Worm (Caenorhabditis elegans) whole organism, young adult: ENCODE results near the gene nhr-158.

ENCODE experiments used
- F10E7.11 ChIP-seq: sonication (generic microtip); optimal IDR thresholded peaks from 2 replicates; lab custom pipeline; 2017; ENCODE audit warnings: mild to moderate bottlenecking, missing genetic modification characterization, moderate library complexity, missing compliant biosample characterization
- F57C9.4 ChIP-seq: sonication (generic microtip); optimal IDR thresholded peaks from 2 replicates; lab custom pipeline; 2017; ENCODE audit warnings: mild to moderate bottlenecking, missing genetic modification characterization, missing compliant biosample characterization
- Y67H2A.10 ChIP-seq: fragments of 200-800 bp; sonication (Bioruptor generic); conservative IDR thresholded peaks from 2 replicates; pipeline ENCODE4 v1.3.6; 2022; ENCODE audit warnings: missing genetic modification reagents, missing genetic modification characterization, missing compliant biosample characterization
- akir-1 ChIP-seq: fragments of 200-800 bp; sonication (Bioruptor generic); optimal IDR thresholded peaks from 2 replicates; lab custom pipeline; 2018; ENCODE audit warnings: mild to moderate bottlenecking, missing genetic modification characterization, moderate library complexity, missing compliant biosample characterization
- athp-1 ChIP-seq: sonication (generic microtip); optimal IDR thresholded peaks from 2 replicates; lab custom pipeline; 2017; ENCODE audit warnings: mild to moderate bottlenecking, missing genetic modification characterization, missing compliant biosample characterization
- attf-5 ChIP-seq: fragments of 200-800 bp; sonication (Bioruptor generic); optimal IDR thresholded peaks from 2 replicates; lab custom pipeline; 2018; ENCODE audit warnings: mild to moderate bottlenecking, missing genetic modification characterization, missing compliant biosample characterization
- bed-2 ChIP-seq: fragments of 200-800 bp; sonication (Bioruptor generic); IDR thresholded peaks from 2 replicates; pipeline ENCODE4 v1.3.6; 2022; ENCODE audit warnings: missing genetic modification reagents, missing genetic modification characterization, missing compliant biosample characterization
- ceh-40 ChIP-seq: fragments of 200-800 bp; sonication (Bioruptor generic); IDR thresholded peaks from 2 replicates; pipeline ENCODE4 v1.3.6; 2022; ENCODE audit warnings: missing genetic modification characterization, missing compliant biosample characterization
- chd-7 ChIP-seq: sonication (generic microtip); optimal IDR thresholded peaks from 2 replicates; lab custom pipeline; 2016; ENCODE audit warnings: mild to moderate bottlenecking, missing genetic modification characterization, moderate library complexity, missing compliant biosample characterization
- dpl-1 ChIP-seq: fragments of 150-350 bp; optimal IDR thresholded peaks from 2 replicates; lab custom pipeline; 2014; ENCODE audit warnings: missing biosample characterization, missing genetic modification reagents, missing genetic modification characterization
- egrh-3 ChIP-seq: fragments of 200-800 bp; sonication (Bioruptor generic); IDR thresholded peaks from 2 replicates; pipeline ENCODE4 v1.3.6; 2022; ENCODE audit warnings: missing genetic modification reagents, missing genetic modification characterization, missing compliant biosample characterization
- hlh-26 ChIP-seq: fragments of 200-800 bp; sonication (Bioruptor generic); conservative IDR thresholded peaks from 2 replicates; pipeline ENCODE4 v1.3.6; 2022; ENCODE audit warnings: missing genetic modification reagents, missing genetic modification characterization, missing compliant biosample characterization
- let-526 ChIP-seq: fragments of 200-800 bp; sonication (Bioruptor generic); IDR thresholded peaks from 2 replicates; pipeline ENCODE4 v1.3.6; 2022; ENCODE audit warnings: missing genetic modification reagents, missing genetic modification characterization, missing compliant biosample characterization
- lin-54 ChIP-seq: fragments of 200-800 bp; sonication (Bioruptor generic); optimal IDR thresholded peaks from 2 replicates; lab custom pipeline; 2018; ENCODE audit warnings: mild to moderate bottlenecking, missing genetic modification characterization, missing compliant biosample characterization
- lir-1 ChIP-seq: fragments of 200-800 bp; sonication (Bioruptor generic); conservative IDR thresholded peaks from 2 replicates; pipeline ENCODE4 v1.3.6; 2022; ENCODE audit warnings: missing genetic modification reagents, missing genetic modification characterization, missing compliant biosample characterization
- madf-3 ChIP-seq: fragments of 200-800 bp; sonication (Bioruptor generic); IDR thresholded peaks from 2 replicates; pipeline ENCODE4 v1.3.6; 2022; ENCODE audit warnings: missing genetic modification reagents, missing genetic modification characterization, missing compliant biosample characterization
- mxl-1 ChIP-seq: sonication (generic microtip); optimal IDR thresholded peaks from 2 replicates; lab custom pipeline; 2016; ENCODE audit warnings: missing genetic modification characterization, missing compliant biosample characterization
- nfya-2 ChIP-seq: fragments of 200-800 bp; sonication (Bioruptor generic); IDR thresholded peaks from 2 replicates; pipeline ENCODE4 v1.3.6; 2022; ENCODE audit warnings: missing genetic modification reagents, missing genetic modification characterization, missing compliant biosample characterization
- nfyb-1 ChIP-seq: fragments of 200-800 bp; sonication (Bioruptor generic); IDR thresholded peaks from 2 replicates; pipeline ENCODE4 v1.3.6; 2022; ENCODE audit warnings: missing genetic modification reagents, missing genetic modification characterization, missing compliant biosample characterization
- nhr-120 ChIP-seq: fragments of 200-800 bp; sonication (Bioruptor generic); IDR thresholded peaks from 2 replicates; pipeline ENCODE4 v1.3.6; 2022; ENCODE audit warnings: missing genetic modification characterization, missing compliant biosample characterization
- nhr-27 ChIP-seq: fragments of 200-800 bp; sonication (Bioruptor generic); optimal IDR thresholded peaks from 2 replicates; lab custom pipeline; 2018; ENCODE audit warnings: mild to moderate bottlenecking, missing genetic modification characterization, moderate library complexity, missing compliant biosample characterization
- pha-4 ChIP-seq: fragments of 150-350 bp; sonication (generic microtip); optimal IDR thresholded peaks from 2 replicates; lab custom pipeline; 2014; ENCODE audit warnings: missing biosample characterization, missing genetic modification reagents, missing genetic modification characterization
- rec-8 ChIP-seq, 2 experiments: sonication (generic microtip); optimal IDR thresholded peaks; 2 replicates each; lab custom pipeline; 2016; ENCODE audit warnings: mild to moderate bottlenecking in 2 of 2, missing genetic modification characterization in 2 of 2, missing genetic modification reagents in 2 of 2, missing genotype in 2 of 2, missing biosample characterization in 1 of 2, missing compliant biosample characterization in 1 of 2, moderate library complexity in 1 of 2
- repo-1 ChIP-seq: sonication (generic microtip); optimal IDR thresholded peaks from 2 replicates; lab custom pipeline; 2017; ENCODE audit warnings: mild to moderate bottlenecking, missing genetic modification characterization, missing compliant biosample characterization
- snpc-3.4 ChIP-seq: sonication (generic microtip); optimal IDR thresholded peaks from 2 replicates; lab custom pipeline; 2017; ENCODE audit warnings: missing genetic modification characterization, mild to moderate bottlenecking, missing compliant biosample characterization, antibody characterized with exemption, moderate library complexity, missing genotype, missing genetic modification reagents
- snpc-4 ChIP-seq, 5 experiments: fragments of 150-350 bp in 1 of 5; sonication (generic microtip) in 4 of 5; optimal IDR thresholded peaks; 2 replicates each; lab custom pipeline; 2014 to 2018; ENCODE audit warnings: missing genetic modification characterization in 5 of 5, missing biosample characterization in 3 of 5, antibody characterized with exemption in 2 of 5, mild to moderate bottlenecking in 2 of 5, missing compliant biosample characterization in 2 of 5, missing genotype in 2 of 5, moderate library complexity in 2 of 5, missing genetic modification reagents in 1 of 5
- somi-1 ChIP-seq: fragments of 200-800 bp; sonication (Bioruptor generic); optimal IDR thresholded peaks from 2 replicates; lab custom pipeline; 2018; ENCODE audit warnings: mild to moderate bottlenecking, missing genetic modification characterization, missing compliant biosample characterization
- sptf-2 ChIP-seq: fragments of 200-800 bp; sonication (Bioruptor generic); optimal IDR thresholded peaks from 2 replicates; lab custom pipeline; 2018; ENCODE audit warnings: mild to moderate bottlenecking, missing genetic modification characterization, missing compliant biosample characterization
- tbp1 ChIP-seq: fragments of 200-800 bp; sonication (Bioruptor generic); optimal IDR thresholded peaks from 2 replicates; lab custom pipeline; 2018; ENCODE audit warnings: mild to moderate bottlenecking, missing genetic modification characterization, missing compliant biosample characterization
- unc-62 ChIP-seq: fragments of 150-350 bp; optimal IDR thresholded peaks from 2 replicates; lab custom pipeline; 2014; ENCODE audit warnings: missing biosample characterization, missing genetic modification reagents, missing genetic modification characterization
- zfh-2 ChIP-seq: fragments of 200-800 bp; sonication (Bioruptor generic); conservative IDR thresholded peaks from 2 replicates; pipeline ENCODE4 v1.3.6; 2022; ENCODE audit warnings: missing genetic modification reagents, missing genetic modification characterization, missing compliant biosample characterization
- zim-3 ChIP-seq: sonication (generic microtip); optimal IDR thresholded peaks from 2 replicates; lab custom pipeline; 2017; ENCODE audit warnings: mild to moderate bottlenecking, missing genetic modification characterization, moderate library complexity, missing compliant biosample characterization
- ztf-22 ChIP-seq: fragments of 200-800 bp; sonication (Bioruptor generic); optimal IDR thresholded peaks from 2 replicates; lab custom pipeline; 2018; ENCODE audit warnings: mild to moderate bottlenecking, missing genetic modification characterization, moderate library complexity, missing compliant biosample characterization

The nhr-158 gene

DNA sequence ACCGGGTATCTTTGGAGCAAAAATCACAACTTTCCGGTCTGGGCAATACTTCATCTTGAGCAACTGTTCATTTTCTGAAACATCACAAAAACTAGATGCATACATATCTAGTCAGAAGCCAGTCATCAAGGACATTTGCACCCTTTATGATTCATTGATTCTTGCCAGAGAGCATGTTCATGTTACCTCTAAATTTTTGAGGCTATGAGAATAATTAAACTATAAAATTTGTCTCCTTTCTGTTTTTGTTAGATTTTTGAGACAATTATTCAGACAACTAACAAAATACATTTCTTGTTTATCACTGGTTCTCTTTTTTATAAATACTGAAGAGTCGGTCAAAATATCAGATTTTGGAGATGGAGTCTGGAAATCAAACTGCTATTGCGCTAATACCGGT, 42.5 kb upstream of the nhr-158 start, which contains the start of gene srx-67:
Gene srx-67, plus strand, starts transcription at position 301 of the 400 bp plus-strand sequence.
- no peak for TF ChIP-seq mxl-1 (tag; lab: Kevin White, UChicago)
- no peak for TF ChIP-seq snpc-3.4 (tag; lab: Kevin White, UChicago)
- TF ChIP-seq attf-5 (GFP tag; lab: Kevin White, UChicago), result no peak
- no peak for TF ChIP-seq lir-1
- no peak for TF ChIP-seq ceh-40 (GFP tag; lab: Robert Waterston, UW)
- no peak for TF ChIP-seq repo-1 (tag; lab: Kevin White, UChicago)
- TF ChIP-seq athp-1 (tag; lab: Kevin White, UChicago), result no peak
- no peak for TF ChIP-seq nhr-120 (GFP tag; lab: Robert Waterston, UW)
- TF ChIP-seq zim-3 (tag; lab: Kevin White, UChicago), result no peak
- no peak for TF ChIP-seq unc-62 (GFP tag; lab: Kevin White, UChicago)
- TF ChIP-seq, all 124 proteins: peak for 0

DNA sequence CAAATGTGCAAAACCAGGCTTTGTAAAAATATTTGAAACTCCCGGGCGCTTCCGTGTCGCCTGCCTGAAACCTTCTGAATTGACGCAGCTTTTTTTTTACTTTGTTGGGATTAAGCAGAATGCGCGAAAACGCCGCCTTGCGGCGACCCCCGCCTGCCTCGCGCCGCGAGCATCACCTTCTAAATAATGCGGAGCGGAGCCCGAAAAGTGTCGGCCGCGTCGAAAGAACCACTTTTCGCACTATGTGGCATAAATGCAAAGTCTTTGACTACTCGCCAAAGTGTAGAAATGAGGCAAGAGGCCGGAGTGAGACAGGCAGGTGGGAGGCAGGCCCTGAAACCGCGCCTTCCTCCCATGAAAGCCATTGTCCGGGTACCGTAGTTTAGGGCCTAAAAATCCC, 39.2 kb upstream of the nhr-158 start:
- 0 out of 2 replicates have a peak, but pooled peaks have one; percentile 38 for TF ChIP-seq nhr-120 (GFP tag; lab: Robert Waterston, UW)
- no peak for TF ChIP-seq nhr-27 (tag; lab: Kevin White, UChicago)
- no peak for TF ChIP-seq snpc-4 (GFP tag; optimal IDR thresholded peaks at IDR 0.05; lab: Kevin White, UChicago)
- TF ChIP-seq snpc-4 (tag; optimal IDR thresholded peaks at IDR 0.05; lab: Kevin White, UChicago), result peak in 2 of 4 experiments; percentile 60 to 79
- no peak for TF ChIP-seq F10E7.11 (tag; lab: Kevin White, UChicago)

DNA sequence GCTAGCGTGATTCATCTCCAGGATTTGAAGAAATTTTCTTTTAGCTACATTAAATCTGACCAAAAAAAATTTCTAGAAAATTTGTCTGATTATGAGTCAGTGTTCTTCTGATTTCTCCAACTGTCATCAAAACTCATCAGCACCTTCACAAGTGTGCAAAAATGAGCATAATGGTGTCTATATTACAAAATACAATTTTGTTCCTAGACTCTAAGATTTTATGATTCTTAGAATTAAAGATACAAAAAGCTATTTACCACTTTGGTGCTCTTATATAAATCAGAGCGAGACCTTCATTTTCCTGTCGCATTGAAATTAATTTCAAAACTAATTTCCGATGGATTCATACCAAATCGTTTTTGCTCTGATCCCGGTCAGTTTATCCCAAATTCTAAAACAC, 38.5 kb upstream of the nhr-158 start, which contains the start of gene srx-68:
Gene srx-68, plus strand, starts transcription at position 301 of the 400 bp plus-strand sequence.
- no peak for TF ChIP-seq akir-1
- no peak for TF ChIP-seq somi-1 (GFP tag; lab: Kevin White, UChicago)
- no peak for TF ChIP-seq nhr-27 (tag; lab: Kevin White, UChicago)
- TF ChIP-seq rec-8 (tag; optimal IDR thresholded peaks at IDR 0.05; lab: Kevin White, UChicago), result no peak
- no peak for TF ChIP-seq Y67H2A.10
- TF ChIP-seq snpc-3.4 (tag; lab: Kevin White, UChicago), result no peak

DNA sequence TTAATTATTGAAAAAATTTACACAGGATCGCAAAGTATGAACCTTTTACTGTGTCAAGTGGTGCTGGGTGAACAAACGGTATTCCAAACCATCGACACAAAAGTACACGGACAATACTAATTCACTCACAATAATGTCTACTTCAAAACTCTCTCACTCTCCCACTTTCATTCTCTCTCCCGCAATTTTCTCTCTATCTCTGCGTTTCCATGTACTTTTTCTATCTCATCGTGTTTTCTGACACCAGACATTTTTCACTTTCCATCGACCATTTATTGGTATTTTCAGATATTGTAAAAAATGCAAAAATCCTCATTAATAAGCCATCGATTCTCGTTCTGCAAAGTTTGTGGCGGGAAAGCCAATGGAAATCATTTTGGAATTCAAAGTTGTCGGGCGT, 31.9 kb upstream of the nhr-158 start, which contains the start of gene nhr-156:
Gene nhr-156, plus strand, starts transcription at position 266 of the 400 bp plus-strand sequence.
- TF ChIP-seq egrh-3, result no peak
- TF ChIP-seq hlh-26, result no peak

DNA sequence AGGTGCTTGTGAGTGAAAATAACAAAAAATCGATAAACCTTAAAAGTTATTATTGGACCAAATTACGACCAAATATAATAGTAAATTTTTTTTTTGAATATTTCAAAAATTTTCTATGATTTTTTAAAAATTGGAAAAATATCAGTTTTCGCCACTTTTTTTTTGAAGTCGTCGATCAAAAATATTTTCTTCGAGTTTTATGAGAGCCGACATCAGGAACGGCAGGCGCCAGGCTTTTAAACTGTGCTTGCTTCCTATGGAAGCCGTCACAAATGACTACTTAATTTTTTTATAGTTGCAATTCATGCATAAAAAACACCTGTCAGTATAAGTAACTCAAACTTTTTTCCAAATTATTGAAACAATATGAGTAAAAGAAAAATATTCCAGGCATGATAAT, 29.5 kb upstream of the nhr-158 start:
- TF ChIP-seq lin-54 (GFP tag; lab: Kevin White, UChicago), result no peak
- no peak for TF ChIP-seq bed-2 (GFP tag; lab: Robert Waterston, UW)
- no peak for TF ChIP-seq mxl-1 (tag; lab: Kevin White, UChicago)
- TF ChIP-seq, all 124 proteins: peak for 0

DNA sequence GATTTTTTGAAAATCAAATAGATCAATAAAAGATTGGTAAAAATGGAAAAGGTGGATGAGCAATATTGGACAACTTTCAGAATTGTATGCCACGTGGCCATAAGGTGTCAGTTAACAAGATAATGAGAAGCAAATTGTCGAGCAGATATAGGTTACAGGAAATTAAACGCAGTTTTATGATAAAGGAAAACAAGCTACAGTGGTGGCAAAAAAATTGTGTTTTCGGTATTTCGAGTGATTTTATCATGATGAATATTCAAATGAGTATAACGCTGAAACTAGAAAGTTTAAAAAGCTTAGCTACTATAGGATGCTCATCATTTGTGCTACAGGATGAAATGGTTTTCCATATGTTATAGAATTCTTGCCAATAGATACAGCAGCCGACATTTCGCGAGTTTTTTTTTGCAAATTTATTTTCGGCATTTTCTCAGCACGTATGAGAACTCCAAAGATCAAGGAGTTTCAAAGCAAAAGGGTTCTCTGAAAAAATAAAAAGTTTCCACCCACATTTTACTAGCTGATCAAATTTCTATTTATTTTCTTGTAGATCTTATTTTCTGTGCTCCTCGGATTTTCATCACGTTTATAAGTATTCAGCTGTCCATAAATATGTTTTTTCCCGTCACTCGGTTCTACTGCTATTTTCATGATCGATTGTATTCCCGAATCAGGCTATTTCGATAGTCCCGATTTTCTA, 28.7 kb upstream of the nhr-158 start, which contains the start of the genes str-229 and srh-190:
Gene str-229, minus strand, starts transcription at position 101 of the 700 bp plus-strand sequence.
Gene srh-190, plus strand, starts transcription at position 650 of the 700 bp plus-strand sequence.
- TF ChIP-seq F57C9.4 (tag; lab: Kevin White, UChicago), result no peak
- TF ChIP-seq sptf-2 (GFP tag; lab: Kevin White, UChicago), result no peak
- TF ChIP-seq madf-3 (GFP tag; lab: Robert Waterston, UW), result no peak
- no peak for TF ChIP-seq let-526 (GFP tag; lab: Robert Waterston, UW)
- TF ChIP-seq bed-2 (GFP tag; lab: Robert Waterston, UW), result no peak
- no peak for TF ChIP-seq tbp1 (GFP tag; lab: Kevin White, UChicago)
- TF ChIP-seq dpl-1 (GFP tag; lab: Kevin White, UChicago), result no peak
- TF ChIP-seq zfh-2 (GFP tag; lab: Robert Waterston, UW), result no peak
- TF ChIP-seq nfya-2 (GFP tag; lab: Robert Waterston, UW), result no peak
- no peak for TF ChIP-seq chd-7 (tag; lab: Kevin White, UChicago)
- TF ChIP-seq pha-4 (tag; lab: Kevin White, UChicago), result no peak
- no peak for TF ChIP-seq lir-1
- no peak for TF ChIP-seq ztf-22 (GFP tag; lab: Kevin White, UChicago)
- no peak for TF ChIP-seq nfyb-1 (GFP tag; lab: Robert Waterston, UW)
